Worm (Caenorhabditis elegans) whole organism, young adult: ENCODE data around the gene C28G1.6.
A peak's percentile ranks its signal among the peaks of the same experiment; 100 is the strongest.

Experiments
- D2030.7 ChIP-seq: fragments of 200-800 bp; sonication (Bioruptor generic); IDR thresholded peaks from 2 replicates; pipeline ENCODE4 v1.3.6; 2022; ENCODE audit warnings: missing genetic modification reagents, missing genetic modification characterization, missing compliant biosample characterization
- F10E7.11 ChIP-seq: sonication (generic microtip); optimal IDR thresholded peaks from 2 replicates; lab custom pipeline; 2017; ENCODE audit warnings: mild to moderate bottlenecking, missing genetic modification characterization, moderate library complexity, missing compliant biosample characterization
- F23B12.7 ChIP-seq: sonication (generic microtip); optimal IDR thresholded peaks from 2 replicates; lab custom pipeline; 2017; ENCODE audit warnings: missing genetic modification characterization, mild to moderate bottlenecking, missing compliant biosample characterization, antibody characterized with exemption, moderate library complexity; ENCODE audit not compliant: insufficient read depth
- F33H1.4 ChIP-seq: fragments of 200-800 bp; sonication (Bioruptor generic); IDR thresholded peaks from 2 replicates; pipeline ENCODE4 v1.3.6; 2022; ENCODE audit warnings: missing genetic modification reagents, missing genetic modification characterization, missing compliant biosample characterization
- F57A8.1 ChIP-seq: fragments of 200-800 bp; sonication (Bioruptor generic); optimal IDR thresholded peaks from 2 replicates; lab custom pipeline; 2018; ENCODE audit warnings: mild to moderate bottlenecking, missing genetic modification characterization, moderate library complexity, missing compliant biosample characterization
- T26A5.8 ChIP-seq: sonication (generic microtip); optimal IDR thresholded peaks from 2 replicates; lab custom pipeline; 2016; ENCODE audit warnings: missing genetic modification characterization, missing compliant biosample characterization
- Y53G8AR.9 ChIP-seq: fragments of 200-800 bp; sonication (Bioruptor generic); conservative IDR thresholded peaks from 2 replicates; pipeline ENCODE4 v1.3.6; 2022; ENCODE audit warnings: missing genetic modification reagents, missing genetic modification characterization, missing compliant biosample characterization
- Y79H2A.3 ChIP-seq: fragments of 200-800 bp; sonication (Bioruptor generic); conservative IDR thresholded peaks from 2 replicates; pipeline ENCODE4 v1.3.6; 2022; ENCODE audit warnings: missing genetic modification reagents, missing genetic modification characterization, missing compliant biosample characterization
- akir-1 ChIP-seq: fragments of 200-800 bp; sonication (Bioruptor generic); optimal IDR thresholded peaks from 2 replicates; lab custom pipeline; 2018; ENCODE audit warnings: mild to moderate bottlenecking, missing genetic modification characterization, moderate library complexity, missing compliant biosample characterization
- atf-7 ChIP-seq: sonication (generic microtip); optimal IDR thresholded peaks from 2 replicates; lab custom pipeline; 2017; ENCODE audit warnings: mild to moderate bottlenecking, missing genetic modification characterization, missing compliant biosample characterization
- ccch-3 ChIP-seq: fragments of 200-800 bp; sonication (Bioruptor generic); optimal IDR thresholded peaks from 2 replicates; lab custom pipeline; 2018; ENCODE audit warnings: mild to moderate bottlenecking, missing genetic modification characterization, missing compliant biosample characterization
- cebp-1 ChIP-seq, 2 experiments: fragments of 200-800 bp in 1 of 2; sonication (Bioruptor generic) in 1 of 2; sonication (generic microtip) in 1 of 2; IDR thresholded peaks in 1 of 2; optimal IDR thresholded peaks in 1 of 2; 2 replicates each; pipeline versions ENCODE4 v1.3.6 to Lab custom; 2017 to 2022; ENCODE audit warnings: missing compliant biosample characterization in 2 of 2, missing genetic modification characterization in 2 of 2, mild to moderate bottlenecking in 1 of 2, missing genetic modification reagents in 1 of 2, moderate library complexity in 1 of 2
- dox-1 ChIP-seq: fragments of 200-800 bp; sonication (Bioruptor generic); IDR thresholded peaks from 2 replicates; pipeline ENCODE4 v1.3.6; 2022; ENCODE audit warnings: missing genetic modification reagents, missing genetic modification characterization, missing compliant biosample characterization
- egl-18 ChIP-seq: fragments of 200-800 bp; sonication (Bioruptor generic); IDR thresholded peaks from 2 replicates; pipeline ENCODE4 v1.3.6; 2022; ENCODE audit warnings: missing genetic modification reagents, missing genetic modification characterization, missing compliant biosample characterization
- egl-44 ChIP-seq: fragments of 200-800 bp; sonication (Bioruptor generic); IDR thresholded peaks from 2 replicates; pipeline ENCODE4 v1.3.6; 2022; ENCODE audit warnings: missing genetic modification reagents, missing genetic modification characterization, missing compliant biosample characterization
- ets-4 ChIP-seq: fragments of 200-800 bp; sonication (Bioruptor generic); optimal IDR thresholded peaks from 2 replicates; lab custom pipeline; 2018; ENCODE audit warnings: mild to moderate bottlenecking, missing genetic modification characterization, missing compliant biosample characterization
- him-1 ChIP-seq: sonication (generic microtip); optimal IDR thresholded peaks from 2 replicates; lab custom pipeline; 2016; ENCODE audit warnings: missing genotype, missing genetic modification reagents, missing genetic modification characterization, missing compliant biosample characterization
- hmg-1.2 ChIP-seq: fragments of 200-800 bp; sonication (Bioruptor generic); IDR thresholded peaks from 2 replicates; pipeline ENCODE4 v1.3.6; 2022; ENCODE audit warnings: missing genetic modification reagents, missing genetic modification characterization, missing compliant biosample characterization
- lag-1 ChIP-seq: fragments of 200-800 bp; sonication (Bioruptor generic); IDR thresholded peaks from 2 replicates; pipeline ENCODE4 v1.3.6; 2022; ENCODE audit warnings: missing genetic modification reagents, missing genetic modification characterization, missing compliant biosample characterization
- let-526 ChIP-seq: fragments of 200-800 bp; sonication (Bioruptor generic); IDR thresholded peaks from 2 replicates; pipeline ENCODE4 v1.3.6; 2022; ENCODE audit warnings: missing genetic modification reagents, missing genetic modification characterization, missing compliant biosample characterization
- lin-26 ChIP-seq: fragments of 200-800 bp; sonication (Bioruptor generic); IDR thresholded peaks from 2 replicates; pipeline ENCODE4 v1.3.6; 2022; ENCODE audit warnings: missing genetic modification reagents, missing genetic modification characterization, missing compliant biosample characterization
- lin-54 ChIP-seq: fragments of 200-800 bp; sonication (Bioruptor generic); optimal IDR thresholded peaks from 2 replicates; lab custom pipeline; 2018; ENCODE audit warnings: mild to moderate bottlenecking, missing genetic modification characterization, missing compliant biosample characterization
- madf-8 ChIP-seq: fragments of 200-800 bp; sonication (Bioruptor generic); conservative IDR thresholded peaks from 2 replicates; pipeline ENCODE4 v1.3.6; 2022; ENCODE audit warnings: missing genetic modification reagents, missing genetic modification characterization, missing compliant biosample characterization
- mcd-1 ChIP-seq: fragments of 200-800 bp; sonication (Bioruptor generic); IDR thresholded peaks from 2 replicates; pipeline ENCODE4 v1.3.6; 2022; ENCODE audit warnings: missing genetic modification reagents, missing genetic modification characterization, missing compliant biosample characterization
- mes-4 ChIP-seq: sonication (generic microtip); optimal IDR thresholded peaks from 2 replicates; lab custom pipeline; 2016; ENCODE audit warnings: missing genotype, missing genetic modification characterization, missing compliant biosample characterization
- nfya-1 ChIP-seq: sonication (generic microtip); optimal IDR thresholded peaks from 2 replicates; lab custom pipeline; 2017; ENCODE audit warnings: antibody characterized with exemption, missing compliant biosample characterization, missing genetic modification characterization, borderline replicate concordance; ENCODE audit not compliant: insufficient read depth
- nhr-120 ChIP-seq: fragments of 200-800 bp; sonication (Bioruptor generic); IDR thresholded peaks from 2 replicates; pipeline ENCODE4 v1.3.6; 2022; ENCODE audit warnings: missing genetic modification characterization, missing compliant biosample characterization
- nhr-27 ChIP-seq: fragments of 200-800 bp; sonication (Bioruptor generic); optimal IDR thresholded peaks from 2 replicates; lab custom pipeline; 2018; ENCODE audit warnings: mild to moderate bottlenecking, missing genetic modification characterization, moderate library complexity, missing compliant biosample characterization
- nhr-80 ChIP-seq: sonication (generic microtip); optimal IDR thresholded peaks from 2 replicates; lab custom pipeline; 2016; ENCODE audit warnings: missing genetic modification characterization, missing compliant biosample characterization
- pha-4 ChIP-seq: fragments of 150-350 bp; sonication (generic microtip); optimal IDR thresholded peaks from 2 replicates; lab custom pipeline; 2014; ENCODE audit warnings: missing biosample characterization, missing genetic modification reagents, missing genetic modification characterization
- rec-8 ChIP-seq, 2 experiments: sonication (generic microtip); optimal IDR thresholded peaks; 2 replicates each; lab custom pipeline; 2016; ENCODE audit warnings: mild to moderate bottlenecking in 2 of 2, missing genetic modification characterization in 2 of 2, missing genetic modification reagents in 2 of 2, missing genotype in 2 of 2, missing biosample characterization in 1 of 2, missing compliant biosample characterization in 1 of 2, moderate library complexity in 1 of 2
- sdz-38 ChIP-seq: sonication (generic microtip); optimal IDR thresholded peaks from 2 replicates; lab custom pipeline; 2016; ENCODE audit warnings: missing genotype, missing genetic modification characterization, missing compliant biosample characterization
- snpc-4 ChIP-seq, 5 experiments: fragments of 150-350 bp in 1 of 5; sonication (generic microtip) in 4 of 5; optimal IDR thresholded peaks; 2 replicates each; lab custom pipeline; 2014 to 2018; ENCODE audit warnings: missing genetic modification characterization in 5 of 5, missing biosample characterization in 3 of 5, antibody characterized with exemption in 2 of 5, mild to moderate bottlenecking in 2 of 5, missing compliant biosample characterization in 2 of 5, missing genotype in 2 of 5, moderate library complexity in 2 of 5, missing genetic modification reagents in 1 of 5
- sptf-2 ChIP-seq: fragments of 200-800 bp; sonication (Bioruptor generic); optimal IDR thresholded peaks from 2 replicates; lab custom pipeline; 2018; ENCODE audit warnings: mild to moderate bottlenecking, missing genetic modification characterization, missing compliant biosample characterization
- tbp1 ChIP-seq: fragments of 200-800 bp; sonication (Bioruptor generic); optimal IDR thresholded peaks from 2 replicates; lab custom pipeline; 2018; ENCODE audit warnings: mild to moderate bottlenecking, missing genetic modification characterization, missing compliant biosample characterization
- tlf-1 ChIP-seq: fragments of 200-800 bp; sonication (Bioruptor generic); optimal IDR thresholded peaks from 2 replicates; lab custom pipeline; 2018; ENCODE audit warnings: mild to moderate bottlenecking, missing genetic modification characterization, missing compliant biosample characterization
- xnd-1 ChIP-seq: sonication (generic microtip); optimal IDR thresholded peaks from 2 replicates; lab custom pipeline; 2016; ENCODE audit warnings: missing genotype, missing genetic modification reagents, missing genetic modification characterization, missing compliant biosample characterization
- ztf-22 ChIP-seq: fragments of 200-800 bp; sonication (Bioruptor generic); optimal IDR thresholded peaks from 2 replicates; lab custom pipeline; 2018; ENCODE audit warnings: mild to moderate bottlenecking, missing genetic modification characterization, moderate library complexity, missing compliant biosample characterization
- ztf-25 ChIP-seq: fragments of 200-800 bp; sonication (Bioruptor generic); IDR thresholded peaks from 2 replicates; pipeline ENCODE4 v1.3.6; 2022; ENCODE audit warnings: missing genetic modification reagents, missing genetic modification characterization, missing compliant biosample characterization
- ztf-26 ChIP-seq: sonication (generic microtip); optimal IDR thresholded peaks from 2 replicates; lab custom pipeline; 2017; ENCODE audit warnings: missing genetic modification characterization, missing compliant biosample characterization
- ztf-3 ChIP-seq: fragments of 200-800 bp; sonication (Bioruptor generic); optimal IDR thresholded peaks from 2 replicates; lab custom pipeline; 2018; ENCODE audit warnings: mild to moderate bottlenecking, missing genetic modification characterization, missing compliant biosample characterization
- ztf-6 ChIP-seq: fragments of 200-800 bp; sonication (Bioruptor generic); IDR thresholded peaks from 2 replicates; pipeline ENCODE4 v1.3.6; 2022; ENCODE audit warnings: missing genetic modification reagents, missing genetic modification characterization, missing compliant biosample characterization

C28G1.6 gene

ce11 chrX:8824437-8824836 is 6.6 kb downstream of the C28G1.6 start, which contains the start of gene ifd-1:
Gene ifd-1 (minus strand): TSS chrX:8824448.
- TF ChIP-seq sptf-2 (GFP tag; lab: Kevin White, UChicago) (no peak), nhr-80 (tag; lab: Kevin White, UChicago) (peak; percentile 79), ets-4 (peak; percentile 55)

DNA sequence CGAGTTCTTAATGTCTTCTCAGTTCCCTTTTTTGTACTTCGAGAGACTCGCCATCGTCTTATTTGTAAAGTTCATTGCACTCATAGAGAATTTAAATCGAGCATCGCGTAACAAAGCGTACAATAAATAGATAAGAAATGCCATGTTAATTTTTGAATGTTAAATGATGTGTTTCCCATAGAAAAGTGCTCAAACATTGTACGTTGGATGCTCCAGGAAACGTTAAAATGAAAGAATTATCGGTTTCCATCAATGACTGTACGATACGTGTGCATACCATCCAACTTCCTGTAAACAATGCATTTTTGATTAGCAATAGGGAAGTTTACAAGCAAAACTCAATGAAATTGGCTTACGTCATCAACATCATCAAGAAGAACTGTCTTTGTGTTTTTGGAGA is 10.4 kb downstream of the C28G1.6 start:
- no peak for TF ChIP-seq egl-44 (GFP tag; lab: Robert Waterston, UW)
- TF ChIP-seq akir-1 = no peak
- TF ChIP-seq nhr-80 (tag; lab: Kevin White, UChicago) = peak; percentile 35
- no peak for TF ChIP-seq ztf-25 (GFP tag; lab: Robert Waterston, UW)

DNA sequence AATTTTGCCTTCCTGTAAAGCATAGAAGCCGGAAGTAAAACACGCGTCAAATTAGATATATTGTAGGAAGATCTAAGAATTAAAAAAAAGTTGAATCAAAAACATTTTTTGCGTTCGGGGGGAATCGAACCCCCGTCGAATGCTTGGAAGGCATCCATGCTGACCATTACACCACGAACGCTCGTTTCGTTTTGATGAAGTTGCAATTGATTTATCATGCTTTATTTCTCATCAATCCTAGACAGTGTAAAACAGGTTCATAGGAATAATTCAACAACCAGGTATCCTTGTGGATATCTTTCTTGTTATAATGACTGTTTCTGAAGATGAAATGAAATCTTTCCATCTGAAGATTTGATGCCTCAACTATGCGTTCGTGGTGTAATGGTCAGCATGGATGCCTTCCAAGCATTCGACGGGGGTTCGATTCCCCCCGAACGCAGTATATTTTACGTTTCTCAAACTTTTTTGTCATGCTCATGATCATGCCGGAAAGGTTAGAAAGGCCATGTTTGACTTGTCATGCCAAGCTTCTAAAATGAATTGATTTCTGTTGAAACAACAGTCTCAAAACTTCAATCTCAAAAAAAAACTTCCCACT is 11.1 kb downstream of the C28G1.6 start:
- TF ChIP-seq cebp-1 (GFP tag; IDR thresholded peaks at IDR 0.05; lab: Robert Waterston, UW) = no peak
- TF ChIP-seq cebp-1 (tag; optimal IDR thresholded peaks at IDR 0.05; lab: Kevin White, UChicago) = peak; percentile 29
- no peak for TF ChIP-seq T26A5.8 (tag; lab: Kevin White, UChicago)
- TF ChIP-seq Y79H2A.3 = no peak
- TF ChIP-seq atf-7 (tag; lab: Kevin White, UChicago) = peak; percentile 19
- TF ChIP-seq mes-4 (tag; lab: Kevin White, UChicago) = no peak
- no peak for TF ChIP-seq egl-18 (GFP tag; lab: Robert Waterston, UW)
- TF ChIP-seq mcd-1 = no peak; the same call in 1 of the 2 replicates
- no peak for TF ChIP-seq ccch-3 (GFP tag; lab: Kevin White, UChicago)
- TF ChIP-seq tlf-1 (GFP tag; lab: Kevin White, UChicago) = no peak
- no peak for TF ChIP-seq nhr-27 (tag; lab: Kevin White, UChicago)
- TF ChIP-seq snpc-4 (GFP tag; optimal IDR thresholded peaks at IDR 0.05; lab: Kevin White, UChicago) = peak; percentile 42
- TF ChIP-seq snpc-4 (tag; optimal IDR thresholded peaks at IDR 0.05; lab: Kevin White, UChicago) = peak in 1 of 4 experiments; percentile 64
- TF ChIP-seq hmg-1.2 (GFP tag; lab: Robert Waterston, UW) = peak; percentile 56
- no peak for TF ChIP-seq lin-54 (GFP tag; lab: Kevin White, UChicago)
- TF ChIP-seq rec-8 (tag; optimal IDR thresholded peaks at IDR 0.05; lab: Kevin White, UChicago) = no peak
- no peak for TF ChIP-seq ztf-3
- peak; percentile 24 for TF ChIP-seq him-1 (tag; lab: Kevin White, UChicago)
- TF ChIP-seq F57A8.1 (GFP tag; lab: Kevin White, UChicago) = no peak
- TF ChIP-seq ztf-22 (GFP tag; lab: Kevin White, UChicago) = no peak
- TF ChIP-seq sdz-38 (tag; lab: Kevin White, UChicago) = no peak
- TF ChIP-seq egl-44 (GFP tag; lab: Robert Waterston, UW) = no peak
- TF ChIP-seq tbp1 (GFP tag; lab: Kevin White, UChicago) = peak; percentile 87
- TF ChIP-seq let-526 (GFP tag; lab: Robert Waterston, UW) = no peak
- TF ChIP-seq F10E7.11 (tag; lab: Kevin White, UChicago) = no peak
- no peak for TF ChIP-seq nfya-1
- no peak for TF ChIP-seq ztf-6 (GFP tag; lab: Robert Waterston, UW)
- no peak for TF ChIP-seq nhr-120 (GFP tag; lab: Robert Waterston, UW)
- TF ChIP-seq F33H1.4 = no peak
- TF ChIP-seq xnd-1 (tag; lab: Kevin White, UChicago) = no peak
- TF ChIP-seq dox-1 (GFP tag; lab: Robert Waterston, UW) = no peak
- TF ChIP-seq Y53G8AR.9 (GFP tag; lab: Robert Waterston, UW) = no peak
- TF ChIP-seq madf-8 = no peak
- peak; percentile 89 for TF ChIP-seq lin-26
- peak; percentile 9 for TF ChIP-seq F23B12.7 (tag; lab: Kevin White, UChicago)
- 0 out of 2 replicates have a peak, but pooled peaks have one; percentile 36 for TF ChIP-seq D2030.7 (GFP tag; lab: Robert Waterston, UW)
- TF ChIP-seq pha-4 = no peak
- TF ChIP-seq lag-1 (GFP tag; lab: Robert Waterston, UW) = no peak
- peak; percentile 26 for TF ChIP-seq nhr-80 (tag; lab: Kevin White, UChicago)
- peak; percentile 22 for TF ChIP-seq ztf-26 (tag; lab: Kevin White, UChicago)
